Fruit fly (Drosophila melanogaster): ENCODE measurements around the gene NSD.

Gene NSD

DNA sequence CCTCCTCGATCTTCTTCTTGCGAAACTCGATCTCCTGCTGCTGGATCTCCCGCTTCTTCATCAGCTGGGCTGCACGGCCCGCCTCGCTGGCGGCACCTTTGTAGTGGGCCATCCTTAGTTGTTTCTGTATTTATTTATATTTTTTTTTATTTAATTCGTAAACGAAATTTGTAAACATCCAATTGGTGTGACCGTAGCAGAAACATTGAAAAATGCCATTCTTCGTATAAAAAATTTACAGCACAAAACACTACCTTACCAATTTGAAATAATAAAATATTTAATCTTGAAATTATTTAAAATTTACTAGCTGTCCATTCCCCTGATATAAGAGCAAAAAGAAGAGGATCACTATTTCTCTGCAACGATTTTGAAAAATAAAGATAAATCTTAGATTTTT, 16.8 kb downstream of the NSD start, which contains the start of gene CG12259 (continued):
- TF ChIP-seq ara (GFP tag; IDR thresholded peaks at IDR 0.05): no peak
- TF ChIP-seq gsb-n (tag; optimal IDR thresholded peaks at IDR 0.05): peak; percentile 12
- TF ChIP-seq dpn (GFP tag; optimal IDR thresholded peaks at IDR 0.05): no peak
- TF ChIP-seq lbe (GFP tag; optimal IDR thresholded peaks at IDR 0.05): no peak
- TF ChIP-seq Adf1 (GFP tag; IDR thresholded peaks at IDR 0.05): no peak
- no peak for TF ChIP-seq Dad (GFP tag; optimal IDR thresholded peaks at IDR 0.05)
- no peak for TF ChIP-seq zen (tag; optimal IDR thresholded peaks at IDR 0.05)
- TF ChIP-seq Sry-δ (GFP tag; optimal IDR thresholded peaks at IDR 0.05): no peak
- no peak for TF ChIP-seq Opbp (GFP tag; IDR thresholded peaks at IDR 0.05; ENCODE audit: partially characterized antibody)
- TF ChIP-seq Neu2 (GFP tag; optimal IDR thresholded peaks at IDR 0.05; ENCODE audit: borderline replicate concordance): no peak
- no peak for TF ChIP-seq pnt (GFP tag; optimal IDR thresholded peaks at IDR 0.05)
- no peak for TF ChIP-seq Bdp1 (GFP tag; optimal IDR thresholded peaks at IDR 0.05)
- peak; percentile 21 for TF ChIP-seq CG17385 (GFP tag; optimal IDR thresholded peaks at IDR 0.05)
- peak; percentile 10 for TF ChIP-seq wek (GFP tag; optimal IDR thresholded peaks at IDR 0.05)
- TF ChIP-seq Hr51 (GFP tag; optimal IDR thresholded peaks at IDR 0.05): no peak
- no peak for TF ChIP-seq grn (GFP tag; optimal IDR thresholded peaks at IDR 0.05)
- no peak for TF ChIP-seq CG8765 (GFP tag; IDR thresholded peaks at IDR 0.05)
- no peak for TF ChIP-seq CG12219 (GFP tag; optimal IDR thresholded peaks at IDR 0.05)
- TF ChIP-seq CG30403 (GFP tag; optimal IDR thresholded peaks at IDR 0.05): no peak
- TF ChIP-seq Sin3A (optimal IDR thresholded peaks at IDR 0.05): no peak
- peak; percentile 48 for TF ChIP-seq Sry-β (GFP tag; optimal IDR thresholded peaks at IDR 0.05)
- peak; percentile 14 for TF ChIP-seq CG17829 (tag; optimal IDR thresholded peaks at IDR 0.05)
- no peak for TF ChIP-seq CG18011 (GFP tag; optimal IDR thresholded peaks at IDR 0.05)
- no peak for TF ChIP-seq ranshi (GFP tag; IDR thresholded peaks at IDR 0.05)
- TF ChIP-seq CG12942 (GFP tag; optimal IDR thresholded peaks at IDR 0.05): no peak
- TF ChIP-seq gcm2 (GFP tag; optimal IDR thresholded peaks at IDR 0.05): no peak
- no peak for TF ChIP-seq aop (GFP tag; IDR thresholded peaks at IDR 0.05)
- no peak for TF ChIP-seq CG6654 (GFP tag; optimal IDR thresholded peaks at IDR 0.05)
- no peak for TF ChIP-seq fd102C (GFP tag; optimal IDR thresholded peaks at IDR 0.05)
- no peak for TF ChIP-seq crol (GFP tag; IDR thresholded peaks at IDR 0.05)
- TF ChIP-seq sima (GFP tag; optimal IDR thresholded peaks at IDR 0.05): no peak
- TF ChIP-seq CG9727 (GFP tag; optimal IDR thresholded peaks at IDR 0.05): no peak
- TF ChIP-seq CG43689 (GFP tag; IDR thresholded peaks at IDR 0.05): no peak
- no peak for TF ChIP-seq dmrt99B (tag; optimal IDR thresholded peaks at IDR 0.05)
- TF ChIP-seq E2f2 (GFP tag; IDR thresholded peaks at IDR 0.05): 0 out of 2 replicates have a peak, but pooled peaks have one; percentile 21
- no peak for TF ChIP-seq nerfin-1 (tag; optimal IDR thresholded peaks at IDR 0.05)
- no peak for TF ChIP-seq CG14860 (GFP tag; IDR thresholded peaks at IDR 0.05; ENCODE audit: partially characterized antibody)
- TF ChIP-seq CG10654 (GFP tag; optimal IDR thresholded peaks at IDR 0.05): no peak
- peak; percentile 56 for TF ChIP-seq gfzf (GFP tag; optimal IDR thresholded peaks at IDR 0.05)
- no peak for TF ChIP-seq CG34422 (GFP tag; IDR thresholded peaks at IDR 0.05)
- TF ChIP-seq vfl (GFP tag; optimal IDR thresholded peaks at IDR 0.05): no peak
- no peak for TF ChIP-seq ci (GFP tag; IDR thresholded peaks at IDR 0.05)
- TF ChIP-seq seq (GFP tag; IDR thresholded peaks at IDR 0.05): no peak
- TF ChIP-seq unpg (GFP tag; optimal IDR thresholded peaks at IDR 0.05): no peak
- TF ChIP-seq Lpt (GFP tag; optimal IDR thresholded peaks at IDR 0.05): no peak
- no peak for TF ChIP-seq CG17186 (GFP tag; optimal IDR thresholded peaks at IDR 0.05)
- TF ChIP-seq Doc3 (GFP tag; IDR thresholded peaks at IDR 0.05; ENCODE audit: partially characterized antibody): no peak
- no peak for TF ChIP-seq sob (GFP tag; IDR thresholded peaks at IDR 0.05)
- no peak for TF ChIP-seq CG14965 (GFP tag; optimal IDR thresholded peaks at IDR 0.05; ENCODE audit: borderline replicate concordance)
- no peak for TF ChIP-seq Stat92E (GFP tag; optimal IDR thresholded peaks at IDR 0.05)
- TF ChIP-seq Six4 (GFP tag; optimal IDR thresholded peaks at IDR 0.05): no peak
- no peak for TF ChIP-seq Dfd (GFP tag; optimal IDR thresholded peaks at IDR 0.05)
